Fruit fly (Drosophila melanogaster): ENCODE results near the gene Mur29B.

Mur29B gene

DNA sequence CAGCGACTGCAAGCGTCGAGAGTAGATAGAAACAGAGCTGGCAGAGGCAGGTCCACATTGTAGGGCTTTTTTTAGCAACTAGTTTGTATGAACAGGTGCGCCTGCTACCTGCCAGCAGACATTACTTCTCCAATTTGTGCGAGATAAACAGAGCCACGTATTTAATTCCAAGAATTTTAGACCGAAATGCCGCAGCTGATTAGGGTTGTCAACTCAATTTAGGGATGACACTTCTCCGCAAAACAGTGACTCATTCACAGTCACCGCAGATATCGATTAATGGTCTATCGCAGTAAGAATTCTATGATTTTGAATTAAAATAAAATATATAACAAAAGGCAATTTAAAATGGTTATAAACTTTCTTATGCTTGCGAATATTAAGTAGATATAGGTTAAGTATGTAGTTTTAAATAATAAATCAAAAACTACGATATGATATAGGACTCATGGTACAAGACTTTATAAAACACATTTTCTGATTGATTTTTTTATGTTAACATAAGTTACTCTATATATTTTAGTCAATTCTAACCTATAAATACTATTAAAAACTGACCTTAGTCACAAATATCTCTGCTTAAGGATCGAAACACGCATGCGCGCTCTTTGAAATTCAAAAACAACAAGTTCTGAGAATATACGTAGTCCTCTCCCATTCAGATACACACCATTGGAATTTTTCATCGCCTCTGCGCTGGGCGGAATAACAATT is 49.1 kb upstream of the Mur29B start, which contains the start of the genes wol and Scgalpha (continued):
- 0 out of 2 replicates have a peak, but pooled peaks have one; percentile 8 for TF ChIP-seq CG4360 (GFP tag; IDR thresholded peaks at IDR 0.05)
- TF ChIP-seq CG7372 (GFP tag; IDR thresholded peaks at IDR 0.05): no peak
- no peak for TF ChIP-seq CG11456 (GFP tag; IDR thresholded peaks at IDR 0.05)
- TF ChIP-seq CG14710 (tag; optimal IDR thresholded peaks at IDR 0.05): peak; percentile 8
- peak; percentile 40 for TF ChIP-seq Med (GFP tag)
- TF ChIP-seq Hr39 (optimal IDR thresholded peaks at IDR 0.05): no peak
- no peak for TF ChIP-seq Taf1 (GFP tag; IDR thresholded peaks at IDR 0.05)
- TF ChIP-seq CG6765 (GFP tag; optimal IDR thresholded peaks at IDR 0.05): no peak
- TF ChIP-seq Sry-δ (GFP tag; optimal IDR thresholded peaks at IDR 0.05): peak; percentile 81
- TF ChIP-seq fru (optimal IDR thresholded peaks at IDR 0.05): no peak
- peak; percentile 30 for TF ChIP-seq zen (tag; optimal IDR thresholded peaks at IDR 0.05)
- peak; percentile 74 for TF ChIP-seq Bgb (GFP tag; IDR thresholded peaks at IDR 0.05; ENCODE audit: partially characterized antibody)
- 0 out of 2 replicates have a peak, but pooled peaks have one; percentile 24 for TF ChIP-seq CG2129 (GFP tag; IDR thresholded peaks at IDR 0.05; ENCODE audit: partially characterized antibody)
- no peak for TF ChIP-seq ase (GFP tag; IDR thresholded peaks at IDR 0.05)
- peak; percentile 73 for TF ChIP-seq E2f2 (GFP tag; IDR thresholded peaks at IDR 0.05)
- TF ChIP-seq nmo (GFP tag; optimal IDR thresholded peaks at IDR 0.05): peak; percentile 34
- peak; percentile 69 for TF ChIP-seq HLH4C (GFP tag; IDR thresholded peaks at IDR 0.05; ENCODE audit: partially characterized antibody)
- no peak for TF ChIP-seq al (GFP tag; IDR thresholded peaks at IDR 0.05)
- TF ChIP-seq YL-1 (GFP tag; optimal IDR thresholded peaks at IDR 0.05): peak; percentile 41
- TF ChIP-seq insv (GFP tag; optimal IDR thresholded peaks at IDR 0.05): peak in 1 of 2 experiments; percentile 60
- TF ChIP-seq CG16813 (GFP tag; IDR thresholded peaks at IDR 0.05; ENCODE audit: partially characterized antibody): peak; percentile 65
- TF ChIP-seq CG42726 (GFP tag; IDR thresholded peaks at IDR 0.05; ENCODE audit: partially characterized antibody): peak; percentile 55; the same call in 1 of the 2 replicates
- TF ChIP-seq Dll (GFP tag; IDR thresholded peaks at IDR 0.05; ENCODE audit: partially characterized antibody): peak; percentile 67; the same call in 1 of the 4 replicates

DNA sequence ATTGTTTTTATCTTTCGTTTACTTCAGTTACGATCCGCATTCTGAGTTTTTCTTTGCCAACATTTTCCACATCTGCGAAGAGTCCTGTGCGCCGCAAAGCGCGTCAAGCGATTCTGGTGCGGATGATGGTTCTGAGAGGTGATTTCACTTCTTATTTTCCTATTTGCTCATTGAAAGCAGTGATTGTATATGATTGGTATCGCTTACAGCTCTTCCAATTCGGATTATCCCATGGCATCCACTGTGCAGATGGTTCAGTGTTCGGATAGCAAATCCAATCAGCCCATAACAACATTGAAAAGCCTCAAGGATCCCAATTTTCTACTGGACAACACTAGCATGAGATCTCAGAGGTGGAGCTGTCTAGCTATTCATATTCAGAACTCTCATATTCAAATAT is 47.4 kb upstream of the Mur29B start:
- peak; percentile 32 for TF ChIP-seq sens (GFP tag)
- TF ChIP-seq az2 (GFP tag; optimal IDR thresholded peaks at IDR 0.05): no peak
- no peak for TF ChIP-seq p53 (GFP tag; optimal IDR thresholded peaks at IDR 0.05)
- peak in 1 of 2 experiments; percentile 90 for TF ChIP-seq insv (GFP tag; optimal IDR thresholded peaks at IDR 0.05)
- no peak for TF ChIP-seq pb (GFP tag; optimal IDR thresholded peaks at IDR 0.05)
- peak; percentile 96 for TF ChIP-seq Elba2 (GFP tag; optimal IDR thresholded peaks at IDR 0.05)
- 0 out of 2 replicates have a peak, but pooled peaks have one; percentile 16 for TF ChIP-seq HLH3B (GFP tag; IDR thresholded peaks at IDR 0.05)

DNA sequence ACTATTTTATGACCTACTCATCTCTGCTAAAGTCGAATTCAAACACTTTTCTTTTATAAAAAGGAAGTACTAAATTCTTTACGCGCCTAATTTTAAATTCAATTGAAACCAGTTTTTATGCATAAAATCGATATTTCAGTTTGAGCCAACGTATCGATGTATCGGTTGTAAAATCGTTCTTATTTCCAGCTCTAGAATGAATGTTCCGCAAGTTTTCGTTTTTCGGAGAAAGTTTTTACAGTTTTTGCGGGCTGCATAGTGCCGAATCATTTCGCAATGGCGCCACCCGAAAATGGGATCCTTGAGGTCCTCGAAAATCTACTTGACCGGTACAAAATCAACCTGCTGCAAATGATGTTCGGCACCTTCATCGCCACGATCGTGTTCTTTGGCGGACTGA is 46.6 kb upstream of the Mur29B start, which contains the start of gene CG7840:
Gene CG7840, plus strand, starts transcription at position 178 of the 400 bp plus-strand sequence.
- TF ChIP-seq fru (optimal IDR thresholded peaks at IDR 0.05) (no peak), Bgb (GFP tag; IDR thresholded peaks at IDR 0.05; ENCODE audit: partially characterized antibody) (peak; percentile 92), ase (GFP tag; IDR thresholded peaks at IDR 0.05) (no peak), chinmo (GFP tag; IDR thresholded peaks at IDR 0.05; ENCODE audit: partially characterized antibody) (peak; percentile 78; the same call in 2 of the 4 replicates), hbn (GFP tag; IDR thresholded peaks at IDR 0.05; ENCODE audit: partially characterized antibody) (peak; percentile 94), BEAF-32 (GFP tag; optimal IDR thresholded peaks at IDR 0.05) (peak; percentile 80), CG8089 (GFP tag; optimal IDR thresholded peaks at IDR 0.05) (no peak), CG13123 (GFP tag; optimal IDR thresholded peaks at IDR 0.05) (no peak), Doc3 (GFP tag; IDR thresholded peaks at IDR 0.05; ENCODE audit: partially characterized antibody) (peak; percentile 90), CG6791 (GFP tag; IDR thresholded peaks at IDR 0.05; ENCODE audit: partially characterized antibody) (peak; percentile 93), Dip3 (GFP tag; optimal IDR thresholded peaks at IDR 0.05) (no peak), wek (GFP tag; optimal IDR thresholded peaks at IDR 0.05) (no peak), CG33213 (GFP tag; optimal IDR thresholded peaks at IDR 0.05) (no peak), Meics (GFP tag; optimal IDR thresholded peaks at IDR 0.05) (peak; percentile 74), grn (GFP tag; optimal IDR thresholded peaks at IDR 0.05) (no peak), Trl (optimal IDR thresholded peaks at IDR 0.05) (no peak), Trl (GFP tag; optimal IDR thresholded peaks at IDR 0.05) (no peak), Scr (GFP tag; IDR thresholded peaks at IDR 0.05; ENCODE audit: partially characterized antibody) (peak; percentile 88), CG8924 (tag; optimal IDR thresholded peaks at IDR 0.05) (no peak), vnd (GFP tag; IDR thresholded peaks at IDR 0.05; ENCODE audit: partially characterized antibody) (peak; percentile 67; the same call in 2 of the 3 replicates), HLH4C (GFP tag; IDR thresholded peaks at IDR 0.05; ENCODE audit: partially characterized antibody) (peak; percentile 78), fd3F (GFP tag; optimal IDR thresholded peaks at IDR 0.05) (no peak)
